Fruit fly (Drosophila melanogaster): Measurements from ENCODE around the gene gb.

Gene gb

dm6 chr3R:27067362-27067761 is 44.7 kb downstream of the gb start:
- no peak for TF ChIP-seq Ets98B (GFP tag; IDR thresholded peaks at IDR 0.05)
- TF ChIP-seq gl (tag; optimal IDR thresholded peaks at IDR 0.05), result no peak
- TF ChIP-seq Pif1A (GFP tag; optimal IDR thresholded peaks at IDR 0.05), result no peak
- no peak for TF ChIP-seq CG15710 (tag; optimal IDR thresholded peaks at IDR 0.05)
- TF ChIP-seq CG13204 (GFP tag; optimal IDR thresholded peaks at IDR 0.05), result no peak
- no peak for TF ChIP-seq CG34367 (tag; optimal IDR thresholded peaks at IDR 0.05)
- no peak for TF ChIP-seq EcR (GFP tag; optimal IDR thresholded peaks at IDR 0.05)
- no peak for TF ChIP-seq CG32121 (GFP tag; IDR thresholded peaks at IDR 0.05)
- TF ChIP-seq fd96Ca (GFP tag; IDR thresholded peaks at IDR 0.05), result no peak
- no peak for TF ChIP-seq Pif1B (GFP tag; optimal IDR thresholded peaks at IDR 0.05)
- TF ChIP-seq rn (GFP tag; IDR thresholded peaks at IDR 0.05), result no peak
- TF ChIP-seq CG8301 (tag; optimal IDR thresholded peaks at IDR 0.05), result no peak
- TF ChIP-seq CG8159 (tag; optimal IDR thresholded peaks at IDR 0.05), result no peak
- TF ChIP-seq CG17806 (tag; optimal IDR thresholded peaks at IDR 0.05), result no peak
- TF ChIP-seq CG9948 (tag; optimal IDR thresholded peaks at IDR 0.05), result no peak
- no peak for TF ChIP-seq CG14655 (GFP tag; optimal IDR thresholded peaks at IDR 0.05)
- TF ChIP-seq CG12605 (GFP tag; IDR thresholded peaks at IDR 0.05), result no peak
- TF ChIP-seq CG10348 (GFP tag; IDR thresholded peaks at IDR 0.05), result no peak
- TF ChIP-seq D1 (tag; optimal IDR thresholded peaks at IDR 0.05), result no peak
- no peak for TF ChIP-seq CG4496 (GFP tag; IDR thresholded peaks at IDR 0.05)

dm6 chr3R:27065136-27065535 is 46.9 kb downstream of the gb start, which contains the start of gene CG43935:
Gene CG43935 (plus strand): TSS chr3R:27065436.
- TF ChIP-seq CG10348 (GFP tag; IDR thresholded peaks at IDR 0.05) (no peak), CG12605 (GFP tag; IDR thresholded peaks at IDR 0.05) (no peak), CG15710 (tag; optimal IDR thresholded peaks at IDR 0.05) (no peak), rn (GFP tag; IDR thresholded peaks at IDR 0.05) (no peak), Pif1A (GFP tag; optimal IDR thresholded peaks at IDR 0.05) (no peak), CG8301 (tag; optimal IDR thresholded peaks at IDR 0.05) (no peak), D1 (tag; optimal IDR thresholded peaks at IDR 0.05) (no peak)

DNA sequence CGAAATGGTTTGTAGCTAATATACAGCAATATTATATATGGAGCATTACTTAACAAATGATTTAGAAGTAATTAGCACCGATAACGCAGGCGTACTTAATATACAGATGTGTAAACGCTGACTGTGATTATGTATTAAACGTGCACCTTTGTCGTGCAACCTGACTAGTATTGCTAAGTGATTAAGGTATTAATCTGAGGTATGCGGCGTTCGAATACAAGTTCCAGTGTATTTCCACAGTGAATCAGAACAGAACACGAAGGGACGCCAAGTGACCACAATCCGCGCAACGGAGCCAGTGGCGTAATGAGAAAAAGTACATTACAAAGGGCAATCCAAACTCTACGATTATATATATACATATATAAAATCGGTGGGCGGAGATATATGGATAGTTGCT is 48.0 kb downstream of the gb start, which contains the start of gene Nep5:
Gene Nep5, minus strand, starts transcription at position 101 of the 400 bp plus-strand sequence.
- TF ChIP-seq CG12605 (GFP tag; IDR thresholded peaks at IDR 0.05), result no peak
- TF ChIP-seq D1 (tag; optimal IDR thresholded peaks at IDR 0.05), result no peak
- TF ChIP-seq CG13204 (GFP tag; optimal IDR thresholded peaks at IDR 0.05), result no peak
- TF ChIP-seq CG8159 (tag; optimal IDR thresholded peaks at IDR 0.05), result no peak
- TF ChIP-seq CG17806 (tag; optimal IDR thresholded peaks at IDR 0.05), result no peak
- TF ChIP-seq CG32121 (GFP tag; IDR thresholded peaks at IDR 0.05), result no peak

DNA sequence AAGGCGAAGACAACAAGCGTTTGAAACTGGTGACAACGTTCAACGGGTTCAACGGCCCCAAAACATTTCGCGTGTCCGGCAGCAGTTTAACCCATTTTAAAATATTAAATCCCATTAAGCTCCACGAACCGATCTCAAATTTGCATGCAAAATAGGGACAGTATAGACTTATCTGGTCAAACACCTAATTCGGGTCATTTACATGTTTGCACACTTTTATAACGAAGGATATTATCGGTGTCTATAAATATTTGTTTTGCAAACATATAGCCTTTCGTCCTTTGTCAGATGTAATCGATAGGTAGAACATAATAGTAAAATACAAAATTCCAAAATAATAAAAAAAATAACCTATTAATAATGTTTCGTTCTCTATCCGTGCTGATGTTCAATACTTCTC is 50.2 kb downstream of the gb start, which contains the start of gene CG34292:
Gene CG34292, plus strand, starts transcription at position 301 of the 400 bp plus-strand sequence.
- TF ChIP-seq gl (tag; optimal IDR thresholded peaks at IDR 0.05) (no peak), CG13204 (GFP tag; optimal IDR thresholded peaks at IDR 0.05) (no peak), CG8301 (tag; optimal IDR thresholded peaks at IDR 0.05) (no peak), CG15710 (tag; optimal IDR thresholded peaks at IDR 0.05) (no peak), CG8159 (tag; optimal IDR thresholded peaks at IDR 0.05) (no peak), CG9948 (tag; optimal IDR thresholded peaks at IDR 0.05) (no peak), CG34367 (tag; optimal IDR thresholded peaks at IDR 0.05) (no peak), CG32121 (GFP tag; IDR thresholded peaks at IDR 0.05) (no peak), CG4496 (GFP tag; IDR thresholded peaks at IDR 0.05) (no peak), fd96Ca (GFP tag; IDR thresholded peaks at IDR 0.05) (no peak), Pif1A (GFP tag; optimal IDR thresholded peaks at IDR 0.05) (no peak), EcR (GFP tag; optimal IDR thresholded peaks at IDR 0.05) (no peak), CG12605 (GFP tag; IDR thresholded peaks at IDR 0.05) (no peak), CG17806 (tag; optimal IDR thresholded peaks at IDR 0.05) (no peak)
